Fruit fly (Drosophila melanogaster) ovary, adult (tissue): ENCODE measurements around the gene Sfp65A.

Source experiments
- CG17801 ChIP-seq: fragments of 200-800 bp; optimal IDR thresholded peaks from 2 replicates; lab custom pipeline; 2019; ENCODE audit warnings: missing biosample characterization, mild to moderate bottlenecking, missing genetic modification characterization, moderate library complexity; ENCODE audit not compliant: partially characterized antibody

Sfp65A gene

dm6 chr3L:6400062-6400750 is 50.1 kb downstream of the Sfp65A start, which contains the start of gene CG42747:
Gene CG42747 (plus strand): TSS chr3L:6400590.
- TF ChIP-seq CG17801 (GFP tag; lab: Kevin White, UChicago), result no peak
